Worm (Caenorhabditis elegans) whole organism, young adult: ENCODE results near the gene Y57A10A.27.

ENCODE experiments used
- F37B4.10 ChIP-seq: fragments of 200-800 bp; sonication (Bioruptor generic); IDR thresholded peaks from 2 replicates; pipeline ENCODE4 v1.3.6; 2022; ENCODE audit warnings: missing genetic modification characterization, missing compliant biosample characterization
- T07F8.4 ChIP-seq: sonication (generic microtip); optimal IDR thresholded peaks from 2 replicates; lab custom pipeline; 2016; ENCODE audit warnings: mild to moderate bottlenecking, missing genetic modification characterization, moderate library complexity, missing compliant biosample characterization
- Y95B8A.8 ChIP-seq: fragments of 200-800 bp; sonication (Bioruptor generic); IDR thresholded peaks from 2 replicates; pipeline ENCODE4 v1.3.6; 2022; ENCODE audit warnings: missing genetic modification reagents, missing genetic modification characterization, missing compliant biosample characterization
- attf-6 ChIP-seq: fragments of 200-800 bp; sonication (Bioruptor generic); IDR thresholded peaks from 2 replicates; pipeline ENCODE4 v1.3.6; 2022; ENCODE audit warnings: missing genetic modification reagents, missing genetic modification characterization, missing compliant biosample characterization
- ekl-4 ChIP-seq: fragments of 200-800 bp; sonication (Bioruptor generic); IDR thresholded peaks from 2 replicates; pipeline ENCODE4 v1.3.6; 2022; ENCODE audit warnings: missing genetic modification reagents, missing genetic modification characterization, missing compliant biosample characterization
- hmg-1.2 ChIP-seq: fragments of 200-800 bp; sonication (Bioruptor generic); IDR thresholded peaks from 2 replicates; pipeline ENCODE4 v1.3.6; 2022; ENCODE audit warnings: missing genetic modification reagents, missing genetic modification characterization, missing compliant biosample characterization
- lin-26 ChIP-seq: fragments of 200-800 bp; sonication (Bioruptor generic); IDR thresholded peaks from 2 replicates; pipeline ENCODE4 v1.3.6; 2022; ENCODE audit warnings: missing genetic modification reagents, missing genetic modification characterization, missing compliant biosample characterization
- madf-10 ChIP-seq: sonication (generic microtip); optimal IDR thresholded peaks from 2 replicates; lab custom pipeline; 2016; ENCODE audit warnings: mild to moderate bottlenecking, missing genetic modification characterization, missing compliant biosample characterization
- madf-8 ChIP-seq: fragments of 200-800 bp; sonication (Bioruptor generic); conservative IDR thresholded peaks from 2 replicates; pipeline ENCODE4 v1.3.6; 2022; ENCODE audit warnings: missing genetic modification reagents, missing genetic modification characterization, missing compliant biosample characterization
- nhr-90 ChIP-seq: sonication (generic microtip); optimal IDR thresholded peaks from 2 replicates; lab custom pipeline; 2016; ENCODE audit warnings: missing genotype, mild to moderate bottlenecking, missing genetic modification characterization, missing compliant biosample characterization
- rpc-1 ChIP-seq, 2 experiments: fragments of 150-350 bp in 1 of 2; sonication (generic microtip) in 1 of 2; optimal IDR thresholded peaks; 2 replicates each; lab custom pipeline; 2014 to 2018; ENCODE audit warnings: missing biosample characterization in 1 of 2, missing genetic modification characterization in 1 of 2, missing genetic modification reagents in 1 of 2, missing genotype in 1 of 2
- unc-62 ChIP-seq: fragments of 150-350 bp; optimal IDR thresholded peaks from 2 replicates; lab custom pipeline; 2014; ENCODE audit warnings: missing biosample characterization, missing genetic modification reagents, missing genetic modification characterization
- xnd-1 ChIP-seq: sonication (generic microtip); optimal IDR thresholded peaks from 2 replicates; lab custom pipeline; 2016; ENCODE audit warnings: missing genotype, missing genetic modification reagents, missing genetic modification characterization, missing compliant biosample characterization

- TF ChIP-seq lin-26 (GFP tag; lab: Robert Waterston, UW) (no peak), madf-8 (GFP tag; lab: Robert Waterston, UW) (no peak), unc-62 (GFP tag; lab: Kevin White, UChicago) (no peak), madf-10 (no peak), nhr-90 (tag; lab: Kevin White, UChicago) (no peak), hmg-1.2 (GFP tag; lab: Robert Waterston, UW) (no peak), T07F8.4 (tag; lab: Kevin White, UChicago) (no peak), rpc-1 (optimal IDR thresholded peaks at IDR 0.05; lab: Kevin White, UChicago) (no peak), rpc-1 (tag; optimal IDR thresholded peaks at IDR 0.05; lab: Kevin White, UChicago) (no peak), attf-6 (no peak), xnd-1 (tag; lab: Kevin White, UChicago) (no peak), ekl-4 (GFP tag; lab: Robert Waterston, UW) (no peak), F37B4.10 (GFP tag; lab: Robert Waterston, UW) (no peak), Y95B8A.8 (no peak)
Observed at ce11 chrII:12289085-12289484, 14.2 kb upstream of the Y57A10A.27 start, which contains the start of gene Y57A10A.31.
